Fruit fly (Drosophila melanogaster) whole organism, embryonic: ENCODE measurements around the gene Adsl.

Source experiments
- Atf-2 ChIP-seq: fragments of 200-800 bp; sonication (Bioruptor generic); optimal IDR thresholded peaks from 2 replicates; lab custom pipeline; 2016; ENCODE audit warnings: missing biosample characterization, missing genetic modification characterization
- Atf3 ChIP-seq: fragments of 200-800 bp; sonication (Bioruptor generic); optimal IDR thresholded peaks from 3 replicates; lab custom pipeline; 2016; ENCODE audit warnings: missing biosample characterization, missing genetic modification characterization
- B-H2 ChIP-seq: fragments of 200-800 bp; sonication (Bioruptor generic); optimal IDR thresholded peaks from 2 replicates; lab custom pipeline; 2018; ENCODE audit warnings: missing biosample characterization, mild to moderate bottlenecking, missing genetic modification characterization
- CG10209 ChIP-seq: fragments of 200-800 bp; sonication (Bioruptor generic); optimal IDR thresholded peaks from 3 replicates; lab custom pipeline; 2017; ENCODE audit warnings: missing biosample characterization, mild to moderate bottlenecking, missing genetic modification characterization, missing genetic modification reagents
- CG10543 ChIP-seq: fragments of 200-800 bp; sonication (Bioruptor generic); optimal IDR thresholded peaks from 3 replicates; lab custom pipeline; 2017; ENCODE audit warnings: missing biosample characterization, mild to moderate bottlenecking, missing genetic modification characterization, moderate library complexity
- CG12219 ChIP-seq: fragments of 200-800 bp; sonication (Bioruptor generic); optimal IDR thresholded peaks from 3 replicates; lab custom pipeline; 2018; ENCODE audit warnings: missing biosample characterization, mild to moderate bottlenecking, missing genetic modification characterization
- CG12769 ChIP-seq: fragments of 200-800 bp; sonication (Bioruptor generic); optimal IDR thresholded peaks from 2 replicates; lab custom pipeline; 2019; ENCODE audit warnings: missing biosample characterization, mild to moderate bottlenecking, missing genetic modification characterization, moderate library complexity
- CG13624 ChIP-seq: fragments of 200-800 bp; sonication (Bioruptor generic); optimal IDR thresholded peaks from 2 replicates; lab custom pipeline; 2016; ENCODE audit warnings: missing biosample characterization, missing genetic modification characterization
- CG13894 ChIP-seq: fragments of 200-800 bp; sonication (Bioruptor generic); optimal IDR thresholded peaks from 3 replicates; lab custom pipeline; 2018; ENCODE audit warnings: missing biosample characterization, mild to moderate bottlenecking, missing genetic modification characterization, moderate library complexity
- CG14050 ChIP-seq: fragments of 200-800 bp; sonication (Bioruptor generic); IDR thresholded peaks from 3 replicates; pipeline ENCODE4 v1.3.6; 2022; ENCODE audit warnings: missing biosample characterization, missing genetic modification characterization
- CG14710 ChIP-seq: fragments of 200-800 bp; sonication (Bioruptor generic); optimal IDR thresholded peaks from 3 replicates; lab custom pipeline; 2019; ENCODE audit warnings: missing biosample characterization, mild to moderate bottlenecking, missing genetic modification characterization, moderate library complexity
- CG18599 ChIP-seq: fragments of 200-800 bp; sonication (Bioruptor generic); optimal IDR thresholded peaks from 3 replicates; lab custom pipeline; 2017; ENCODE audit warnings: missing biosample characterization, missing genetic modification characterization, mild to moderate bottlenecking, moderate library complexity, missing genetic modification reagents
- CG2199 ChIP-seq: fragments of 200-800 bp; sonication (Bioruptor generic); IDR thresholded peaks from 3 replicates; pipeline ENCODE4 v1.3.6; 2022; ENCODE audit warnings: missing biosample characterization, missing genetic modification characterization
- CG31388 ChIP-seq: fragments of 200-800 bp; sonication (Bioruptor generic); optimal IDR thresholded peaks from 2 replicates; lab custom pipeline; 2016; ENCODE audit warnings: missing biosample characterization, missing genetic modification characterization
- CG6654 ChIP-seq: fragments of 200-800 bp; sonication (Bioruptor generic); optimal IDR thresholded peaks from 2 replicates; lab custom pipeline; 2017; ENCODE audit warnings: missing biosample characterization, mild to moderate bottlenecking, missing genetic modification characterization
- CG6813 ChIP-seq: fragments of 200-800 bp; sonication (Bioruptor generic); optimal IDR thresholded peaks from 2 replicates; lab custom pipeline; 2017; ENCODE audit warnings: missing biosample characterization, missing genetic modification characterization, mild to moderate bottlenecking, moderate library complexity, missing genetic modification reagents
- CG7786 ChIP-seq: fragments of 200-800 bp; sonication (Bioruptor generic); optimal IDR thresholded peaks from 2 replicates; lab custom pipeline; 2016; ENCODE audit warnings: missing biosample characterization, missing genetic modification characterization
- CG8281 ChIP-seq: fragments of 200-800 bp; sonication (Bioruptor generic); optimal IDR thresholded peaks from 2 replicates; lab custom pipeline; 2018; ENCODE audit warnings: missing biosample characterization, mild to moderate bottlenecking, missing genetic modification characterization, moderate library complexity
- CG9609 ChIP-seq: fragments of 200-800 bp; sonication (Bioruptor generic); optimal IDR thresholded peaks from 3 replicates; lab custom pipeline; 2016; ENCODE audit warnings: missing biosample characterization, missing genetic modification characterization
- Dbx ChIP-seq: fragments of 200-800 bp; sonication (Bioruptor generic); IDR thresholded peaks from 3 replicates; pipeline ENCODE4 v1.3.6; 2022; ENCODE audit warnings: missing biosample characterization, missing genetic modification characterization
- Dek ChIP-seq: fragments of 200-800 bp; sonication (Bioruptor generic); optimal IDR thresholded peaks from 3 replicates; lab custom pipeline; 2019; ENCODE audit warnings: missing biosample characterization, mild to moderate bottlenecking, missing genetic modification characterization, moderate library complexity
- E2f1 ChIP-seq: fragments of 200-800 bp; sonication (Bioruptor generic); IDR thresholded peaks from 2 replicates; pipeline ENCODE4 v1.3.6; 2022; ENCODE audit warnings: missing biosample characterization, missing genetic modification characterization
- E2f2 ChIP-seq: fragments of 200-800 bp; sonication (Bioruptor generic); IDR thresholded peaks from 2 replicates; pipeline ENCODE4 v1.3.6; 2022; ENCODE audit warnings: missing biosample characterization, missing genetic modification characterization
- ERR ChIP-seq: fragments of 200-800 bp; sonication (Bioruptor generic); optimal IDR thresholded peaks from 2 replicates; lab custom pipeline; 2016; ENCODE audit warnings: missing biosample characterization, missing genetic modification characterization
- Hey ChIP-seq: fragments of 200-800 bp; sonication (Bioruptor generic); optimal IDR thresholded peaks from 3 replicates; lab custom pipeline; 2018; ENCODE audit warnings: missing biosample characterization, mild to moderate bottlenecking, missing genetic modification characterization
- Trl ChIP-seq, 3 experiments: fragments of >200 bp in 2 of 3; fragments of 200-800 bp in 1 of 3; sonication (Bioruptor generic) in 1 of 3; optimal IDR thresholded peaks; 2 replicates in 1 of 3; 3 replicates in 2 of 3; lab custom pipeline; 2016 to 2017; ENCODE audit warnings: missing biosample characterization in 1 of 3, missing genetic modification characterization in 1 of 3
- Xrp1 ChIP-seq: fragments of 200-800 bp; sonication (Bioruptor generic); IDR thresholded peaks from 2 replicates; pipeline ENCODE4 v1.3.6; 2022; ENCODE audit warnings: missing biosample characterization, missing genetic modification characterization
- abd-A ChIP-seq: fragments of 200-800 bp; sonication (Bioruptor generic); optimal IDR thresholded peaks from 3 replicates; lab custom pipeline; 2019; ENCODE audit warnings: missing biosample characterization, mild to moderate bottlenecking, missing genetic modification characterization, moderate library complexity
- bigmax ChIP-seq: fragments of 200-800 bp; sonication (Bioruptor generic); optimal IDR thresholded peaks from 2 replicates; lab custom pipeline; 2018; ENCODE audit warnings: missing biosample characterization, mild to moderate bottlenecking, missing genetic modification characterization
- chinmo ChIP-seq: fragments of 200-800 bp; sonication (Bioruptor generic); IDR thresholded peaks from 4 replicates; pipeline ENCODE4 v1.3.6; 2022; ENCODE audit warnings: missing biosample characterization, missing genetic modification characterization; ENCODE audit not compliant: partially characterized antibody
- chm ChIP-seq: fragments of 200-800 bp; sonication (Bioruptor generic); IDR thresholded peaks from 2 replicates; pipeline ENCODE4 v1.3.6; 2022; ENCODE audit warnings: missing biosample characterization, missing genetic modification characterization
- ci ChIP-seq: fragments of 200-800 bp; sonication (Bioruptor generic); IDR thresholded peaks from 3 replicates; pipeline ENCODE4 v1.3.6; 2022; ENCODE audit warnings: missing biosample characterization, missing genetic modification characterization
- crol ChIP-seq: fragments of 200-800 bp; sonication (Bioruptor generic); IDR thresholded peaks from 2 replicates; pipeline ENCODE4 v1.3.6; 2022; ENCODE audit warnings: missing biosample characterization, missing genetic modification characterization
- cwo ChIP-seq: fragments of 200-800 bp; sonication (Bioruptor generic); optimal IDR thresholded peaks from 3 replicates; lab custom pipeline; 2017; ENCODE audit warnings: missing biosample characterization, missing genetic modification characterization, mild to moderate bottlenecking, moderate library complexity, missing genetic modification reagents
- exex ChIP-seq: fragments of 200-800 bp; sonication (Bioruptor generic); optimal IDR thresholded peaks from 4 replicates; lab custom pipeline; 2018; ENCODE audit warnings: missing biosample characterization, mild to moderate bottlenecking, missing genetic modification characterization, moderate library complexity
- fd96Cb ChIP-seq: fragments of 200-800 bp; sonication (Bioruptor generic); optimal IDR thresholded peaks from 2 replicates; lab custom pipeline; 2018; ENCODE audit warnings: missing biosample characterization, mild to moderate bottlenecking, missing genetic modification characterization, moderate library complexity
- grau ChIP-seq: fragments of 200-800 bp; optimal IDR thresholded peaks from 3 replicates; lab custom pipeline; 2019; ENCODE audit warnings: missing biosample characterization, mild to moderate bottlenecking, missing genetic modification characterization, moderate library complexity
- grn ChIP-seq: fragments of 200-800 bp; sonication (Bioruptor generic); optimal IDR thresholded peaks from 3 replicates; lab custom pipeline; 2017; ENCODE audit warnings: missing biosample characterization, missing genetic modification characterization
- hb ChIP-seq: fragments of 200-800 bp; sonication (Bioruptor generic); IDR thresholded peaks from 3 replicates; pipeline ENCODE4 v1.3.6; 2022; ENCODE audit warnings: missing biosample characterization, missing genetic modification characterization; ENCODE audit not compliant: partially characterized antibody
- her ChIP-seq: fragments of 200-800 bp; sonication (Bioruptor generic); optimal IDR thresholded peaks from 2 replicates; lab custom pipeline; 2016; ENCODE audit warnings: missing biosample characterization, missing genetic modification characterization
- pfk ChIP-seq: fragments of 200-800 bp; sonication (Bioruptor generic); optimal IDR thresholded peaks from 2 replicates; lab custom pipeline; 2018; ENCODE audit warnings: missing biosample characterization, mild to moderate bottlenecking, missing genetic modification characterization, moderate library complexity
- ro ChIP-seq: fragments of 200-800 bp; sonication (Bioruptor generic); IDR thresholded peaks from 2 replicates; pipeline ENCODE4 v1.3.6; 2022; ENCODE audit warnings: missing biosample characterization, missing genetic modification characterization
- sd ChIP-seq: fragments of 200-800 bp; sonication (Bioruptor generic); optimal IDR thresholded peaks from 3 replicates; lab custom pipeline; 2018; ENCODE audit warnings: missing biosample characterization, mild to moderate bottlenecking, missing genetic modification characterization, moderate library complexity
- sens ChIP-seq: fragments of 200-800 bp; sonication (Bioruptor generic); peaks from one replicate; lab custom pipeline; 2016; ENCODE audit warnings: missing biosample characterization, missing genetic modification characterization
- seq ChIP-seq: fragments of 200-800 bp; sonication (Bioruptor generic); IDR thresholded peaks from 2 replicates; pipeline ENCODE4 v1.3.6; 2022; ENCODE audit warnings: missing biosample characterization, missing genetic modification characterization
- ssp ChIP-seq: fragments of 200-800 bp; sonication (Bioruptor generic); IDR thresholded peaks from 2 replicates; pipeline ENCODE4 v1.3.6; 2022; ENCODE audit warnings: missing biosample characterization, missing genetic modification characterization
- sug ChIP-seq: fragments of 200-800 bp; optimal IDR thresholded peaks from 2 replicates; lab custom pipeline; 2019; ENCODE audit warnings: missing biosample characterization, mild to moderate bottlenecking, missing genetic modification characterization, moderate library complexity
- tup ChIP-seq: fragments of 200-800 bp; sonication (Bioruptor generic); optimal IDR thresholded peaks from 2 replicates; lab custom pipeline; 2016; ENCODE audit warnings: missing biosample characterization, mild to moderate bottlenecking, missing genetic modification characterization, moderate library complexity
- unpg ChIP-seq: fragments of 200-800 bp; sonication (Bioruptor generic); optimal IDR thresholded peaks from 3 replicates; lab custom pipeline; 2018; ENCODE audit warnings: missing biosample characterization, mild to moderate bottlenecking, missing genetic modification characterization, moderate library complexity
- vfl ChIP-seq: fragments of 200-800 bp; sonication (Bioruptor generic); optimal IDR thresholded peaks from 2 replicates; lab custom pipeline; 2016; ENCODE audit warnings: missing biosample characterization, missing genetic modification characterization

The Adsl gene

DNA sequence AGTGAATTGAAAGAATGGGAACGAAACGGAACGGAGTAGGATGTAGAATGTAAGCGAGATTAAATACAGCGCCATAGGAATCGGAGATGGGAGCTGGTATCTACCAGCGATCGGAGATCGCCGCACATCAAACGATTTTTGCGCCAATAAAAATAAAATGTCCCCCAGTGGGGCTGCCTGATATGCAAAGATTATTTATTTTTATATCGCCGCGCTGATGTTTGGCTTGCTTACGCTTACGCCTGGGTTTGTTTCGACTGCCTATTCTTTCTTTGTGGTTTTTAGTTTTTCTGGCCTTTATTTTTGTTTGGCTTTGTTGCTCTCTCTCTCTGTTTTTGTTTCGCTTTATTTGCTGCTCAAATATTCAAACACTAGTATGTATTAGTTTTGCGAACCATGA lies 42.8 kb upstream of the Adsl start:
- TF ChIP-seq ssp (GFP tag; lab: Robert Waterston, UW) (no peak), CG2199 (GFP tag; lab: Robert Waterston, UW) (peak; percentile 32; the same call in 1 of the 3 replicates), B-H2 (GFP tag; lab: Kevin White, UChicago) (peak; percentile 53), Atf-2 (GFP tag; lab: Kevin White, UChicago) (no peak), exex (tag; lab: Kevin White, UChicago) (no peak), tup (no peak), grau (tag; lab: Kevin White, UChicago) (no peak), CG14050 (GFP tag; lab: Robert Waterston, UW) (no peak), grn (GFP tag; lab: Kevin White, UChicago) (peak; percentile 41), CG10543 (GFP tag; lab: Kevin White, UChicago) (peak; percentile 41), Hey (tag; lab: Kevin White, UChicago) (no peak), pfk (peak; percentile 74), seq (GFP tag; lab: Robert Waterston, UW) (no peak), CG6813 (GFP tag; lab: Kevin White, UChicago) (no peak), sug (tag; lab: Kevin White, UChicago) (peak; percentile 59), vfl (GFP tag; lab: Kevin White, UChicago) (no peak), bigmax (GFP tag; lab: Kevin White, UChicago) (no peak), ro (GFP tag; lab: Robert Waterston, UW) (no peak), Dek (tag; lab: Kevin White, UChicago) (no peak), cwo (GFP tag; lab: Kevin White, UChicago) (no peak), CG6654 (GFP tag; lab: Kevin White, UChicago) (no peak), CG10209 (no peak), her (no peak), CG31388 (GFP tag; lab: Kevin White, UChicago) (no peak), CG12219 (GFP tag; lab: Kevin White, UChicago) (no peak), CG7786 (GFP tag; lab: Kevin White, UChicago) (no peak), sd (tag; lab: Kevin White, UChicago) (peak; percentile 71), Trl (optimal IDR thresholded peaks at IDR 0.05; lab: Kevin White, UChicago) (no peak), Trl (GFP tag; optimal IDR thresholded peaks at IDR 0.05; lab: Kevin White, UChicago) (no peak), CG12769 (tag; lab: Kevin White, UChicago) (peak; percentile 62), CG9609 (GFP tag; lab: Kevin White, UChicago) (no peak), fd96Cb (no peak), CG14710 (tag; lab: Kevin White, UChicago) (no peak), unpg (GFP tag; lab: Kevin White, UChicago) (no peak), E2f1 (GFP tag; lab: Robert Waterston, UW) (no peak), CG13624 (GFP tag; lab: Kevin White, UChicago) (peak; percentile 5), chinmo (0 out of 4 replicates have a peak, but pooled peaks have one; percentile 80), ERR (GFP tag; lab: Kevin White, UChicago) (no peak), Xrp1 (GFP tag; lab: Robert Waterston, UW) (no peak), Atf3 (GFP tag; lab: Kevin White, UChicago) (no peak), ci (no peak), hb (GFP tag; lab: Robert Waterston, UW) (0 out of 3 replicates have a peak, but pooled peaks have one; percentile 34), CG18599 (GFP tag; lab: Kevin White, UChicago) (no peak), CG13894 (peak; percentile 51), crol (GFP tag; lab: Robert Waterston, UW) (0 out of 2 replicates have a peak, but pooled peaks have one; percentile 15), abd-A (peak; percentile 13), Dbx (GFP tag; lab: Robert Waterston, UW) (0 out of 3 replicates have a peak, but pooled peaks have one; percentile 7), CG8281 (tag; lab: Kevin White, UChicago) (no peak), sens (GFP tag; lab: Kevin White, UChicago) (peak; percentile 54), chm (GFP tag; lab: Robert Waterston, UW) (peak; percentile 15; the same call in 1 of the 2 replicates), E2f2 (no peak)
